Worm (Caenorhabditis elegans) whole organism, midembryonic: ENCODE results near the gene F58B4.2.

Source experiments
- flt-1 ChIP-seq: fragments of 200-800 bp; sonication (Bioruptor generic); IDR thresholded peaks from 2 replicates; pipeline ENCODE4 v1.3.6; 2022; ENCODE audit warnings: missing genetic modification characterization, missing compliant biosample characterization
- klf-2 ChIP-seq: fragments of 200-800 bp; sonication (Bioruptor generic); conservative IDR thresholded peaks from 2 replicates; pipeline ENCODE4 v1.3.6; 2022; ENCODE audit warnings: missing genetic modification reagents, missing genetic modification characterization, missing compliant biosample characterization
- ref-1 ChIP-seq: fragments of 200-800 bp; sonication (Bioruptor generic); conservative IDR thresholded peaks from 2 replicates; pipeline ENCODE4 v1.3.6; 2022; ENCODE audit warnings: missing genetic modification reagents, missing genetic modification characterization, missing compliant biosample characterization
- ztf-23 ChIP-seq: fragments of 200-800 bp; sonication (Bioruptor generic); IDR thresholded peaks from 2 replicates; pipeline ENCODE4 v1.3.6; 2022; ENCODE audit warnings: missing genetic modification reagents, missing genetic modification characterization, missing compliant biosample characterization

DNA sequence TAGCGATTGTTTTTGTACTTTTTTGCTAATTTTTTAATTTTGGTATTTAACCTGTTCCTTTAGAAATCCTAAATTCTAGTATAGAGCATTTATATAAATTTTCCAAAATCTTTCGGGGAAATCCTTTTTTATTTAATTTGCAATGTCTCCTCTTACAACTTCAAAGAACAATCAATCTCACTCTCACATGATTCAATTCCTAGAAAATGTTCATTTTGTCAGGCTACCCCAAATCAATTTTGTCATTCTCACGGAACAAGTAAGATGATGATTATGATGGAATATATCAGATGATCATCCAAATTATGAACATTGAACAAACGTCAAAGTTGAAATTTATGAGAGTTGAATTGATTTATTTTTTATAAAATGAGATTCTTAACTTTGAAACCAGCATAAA, 19.0 kb upstream of the F58B4.2 start:
- TF ChIP-seq klf-2 (GFP tag; lab: Robert Waterston, UW) (no peak), flt-1 (GFP tag; lab: Robert Waterston, UW) (no peak), ref-1 (GFP tag; lab: Robert Waterston, UW) (no peak), ztf-23 (GFP tag; lab: Robert Waterston, UW) (no peak)
